Fruit fly (Drosophila melanogaster): ENCODE measurements around the gene CG5828.

Gene CG5828

dm6 chr2L:5063936-5064335 lies 29.8 kb upstream of the CG5828 start:
- no peak for TF ChIP-seq noc (tag; optimal IDR thresholded peaks at IDR 0.05)

- peak; percentile 20 for TF ChIP-seq noc (tag; optimal IDR thresholded peaks at IDR 0.05)
Measured at dm6 chr2L:5070797-5071579, 22.8 kb upstream of the CG5828 start, which contains the start of gene RpL37A. TSS of gene RpL37A (plus strand) at chr2L:5070957.

- TF ChIP-seq noc (tag; optimal IDR thresholded peaks at IDR 0.05), result no peak
Measured at dm6 chr2L:5072357-5072756, 21.4 kb upstream of the CG5828 start.

dm6 chr2L:5079200-5079599 lies 14.6 kb upstream of the CG5828 start:
- TF ChIP-seq noc (tag; optimal IDR thresholded peaks at IDR 0.05), result no peak

dm6 chr2L:5080225-5080867 lies 13.4 kb upstream of the CG5828 start:
- peak; percentile 19 for TF ChIP-seq noc (tag; optimal IDR thresholded peaks at IDR 0.05)

- TF ChIP-seq noc (tag; optimal IDR thresholded peaks at IDR 0.05), result peak; percentile 76
Measured at dm6 chr2L:5084586-5085257, 9.1 kb upstream of the CG5828 start.

- TF ChIP-seq noc (tag; optimal IDR thresholded peaks at IDR 0.05), result peak; percentile 46
Measured at dm6 chr2L:5085561-5085960, 8.2 kb upstream of the CG5828 start.

dm6 chr2L:5086905-5087522 lies 6.8 kb upstream of the CG5828 start:
- TF ChIP-seq noc (tag; optimal IDR thresholded peaks at IDR 0.05), result peak; percentile 77

- TF ChIP-seq noc (tag; optimal IDR thresholded peaks at IDR 0.05), result no peak
Measured at dm6 chr2L:5088649-5089270, 5.0 kb upstream of the CG5828 start.

dm6 chr2L:5089642-5090041 lies 4.1 kb upstream of the CG5828 start:
- TF ChIP-seq noc (tag; optimal IDR thresholded peaks at IDR 0.05), result no peak

- no peak for TF ChIP-seq noc (tag; optimal IDR thresholded peaks at IDR 0.05)
Measured at dm6 chr2L:5090352-5090751, 3.4 kb upstream of the CG5828 start.

dm6 chr2L:5092145-5092544 lies 1.6 kb upstream of the CG5828 start:
- TF ChIP-seq noc (tag; optimal IDR thresholded peaks at IDR 0.05), result peak; percentile 11

- no peak for TF ChIP-seq noc (tag; optimal IDR thresholded peaks at IDR 0.05)
Measured at dm6 chr2L:5092597-5092991, 1.2 kb upstream of the CG5828 start.

dm6 chr2L:5092992-5093695 lies 632 bp upstream of the CG5828 start, which contains the start of gene Pgant5:
TSS of gene Pgant5 (minus strand) at chr2L:5093592.
- peak; percentile 51 for TF ChIP-seq noc (tag; optimal IDR thresholded peaks at IDR 0.05)

- peak; percentile 83 for TF ChIP-seq noc (tag; optimal IDR thresholded peaks at IDR 0.05)
Measured at dm6 chr2L:5095350-5095962, 1.7 kb downstream of the CG5828 start.
